Worm (Caenorhabditis elegans) whole organism, L1 larva: ENCODE results near the gene nucl-1.

Experiments used
- C04F5.9 ChIP-seq: sonication (generic microtip); optimal IDR thresholded peaks from 2 replicates; lab custom pipeline; 2016; ENCODE audit warnings: missing genetic modification characterization, missing compliant biosample characterization
- C34B4.2 ChIP-seq: sonication (generic microtip); optimal IDR thresholded peaks from 2 replicates; lab custom pipeline; 2017; ENCODE audit warnings: mild to moderate bottlenecking, missing genetic modification characterization, missing compliant biosample characterization
- aha-1 ChIP-seq: fragments of 150-350 bp; optimal IDR thresholded peaks from 2 replicates; lab custom pipeline; 2014; ENCODE audit warnings: missing biosample characterization, missing genetic modification characterization
- alr-1 ChIP-seq: fragments of 200-800 bp; sonication (Bioruptor generic); optimal IDR thresholded peaks from 2 replicates; lab custom pipeline; 2018; ENCODE audit warnings: borderline replicate concordance, mild to moderate bottlenecking, missing genetic modification characterization, missing compliant biosample characterization
- aly-2 ChIP-seq: fragments of 150-350 bp; optimal IDR thresholded peaks from 2 replicates; lab custom pipeline; 2014; ENCODE audit warnings: missing biosample characterization, missing genetic modification characterization
- blmp-1 ChIP-seq: fragments of 150-350 bp; optimal IDR thresholded peaks from 2 replicates; lab custom pipeline; 2014; ENCODE audit warnings: missing biosample characterization, missing genetic modification characterization
- ceh-82 ChIP-seq, 3 experiments: fragments of 150-350 bp in 1 of 3; sonication (generic microtip) in 2 of 3; optimal IDR thresholded peaks; 2 replicates each; lab custom pipeline; 2014 to 2017; ENCODE audit warnings: missing biosample characterization in 3 of 3, missing genetic modification characterization in 3 of 3
- ceh-90 ChIP-seq: sonication (generic microtip); optimal IDR thresholded peaks from 2 replicates; lab custom pipeline; 2016; ENCODE audit warnings: missing genetic modification characterization, missing compliant biosample characterization
- dsc-1 ChIP-seq: sonication (generic microtip); optimal IDR thresholded peaks from 2 replicates; lab custom pipeline; 2016; ENCODE audit warnings: mild to moderate bottlenecking, missing genetic modification characterization, missing compliant biosample characterization
- efl-1 ChIP-seq, 4 experiments: fragments of 150-350 bp; optimal IDR thresholded peaks in 3 of 4; peaks in 1 of 4; 1 replicate in 1 of 4; 2 replicates in 3 of 4; lab custom pipeline; 2014; ENCODE audit warnings: missing biosample characterization in 2 of 4, missing genetic modification characterization in 2 of 4, missing genetic modification reagents in 2 of 4
- efl-3 ChIP-seq: fragments of 200-800 bp; sonication (Bioruptor generic); optimal IDR thresholded peaks from 2 replicates; lab custom pipeline; 2018; ENCODE audit warnings: mild to moderate bottlenecking, missing genetic modification characterization, missing compliant biosample characterization
- elt-3 ChIP-seq, 6 experiments: fragments of 150-350 bp in 1 of 6; sonication (generic microtip); optimal IDR thresholded peaks; 2 replicates each; lab custom pipeline; 2017 to 2018; ENCODE audit warnings: missing biosample characterization in 6 of 6, missing genetic modification characterization in 6 of 6, inconsistent platforms in 1 of 6
- fkh-10 ChIP-seq: sonication (generic microtip); optimal IDR thresholded peaks from 2 replicates; lab custom pipeline; 2017; ENCODE audit warnings: missing biosample characterization, missing genetic modification reagents, missing genetic modification characterization
- grh-1 ChIP-seq: fragments of 200-800 bp; sonication (Bioruptor generic); IDR thresholded peaks from 2 replicates; pipeline ENCODE4 v1.3.6; 2022; ENCODE audit warnings: missing genetic modification reagents, missing genetic modification characterization, missing compliant biosample characterization
- hlh-4 ChIP-seq: sonication (generic microtip); optimal IDR thresholded peaks from 2 replicates; lab custom pipeline; 2016; ENCODE audit warnings: mild to moderate bottlenecking, missing genetic modification characterization, missing compliant biosample characterization
- isw-1 ChIP-seq: fragments of 200-800 bp; sonication (Bioruptor generic); IDR thresholded peaks from 2 replicates; pipeline ENCODE4 v1.3.6; 2022; ENCODE audit warnings: missing genetic modification characterization, missing compliant biosample characterization
- lin-13 ChIP-seq: fragments of 150-350 bp; optimal IDR thresholded peaks from 2 replicates; lab custom pipeline; 2014; ENCODE audit warnings: missing biosample characterization, missing genetic modification reagents, missing genetic modification characterization
- lin-14 ChIP-seq: fragments of 200-800 bp; sonication (Bioruptor generic); optimal IDR thresholded peaks from 2 replicates; lab custom pipeline; 2018; ENCODE audit warnings: mild to moderate bottlenecking, missing genetic modification characterization, moderate library complexity, missing compliant biosample characterization
- lin-39 ChIP-seq: fragments of 150-350 bp; optimal IDR thresholded peaks from 2 replicates; lab custom pipeline; 2014; ENCODE audit warnings: missing biosample characterization, missing genetic modification reagents, missing genetic modification characterization
- mab-9 ChIP-seq: fragments of 200-800 bp; sonication (Bioruptor generic); IDR thresholded peaks from 2 replicates; pipeline ENCODE4 v1.3.6; 2022; ENCODE audit warnings: missing genetic modification reagents, missing genetic modification characterization, missing compliant biosample characterization
- mdl-1 ChIP-seq, 2 experiments: fragments of 150-350 bp; optimal IDR thresholded peaks; 2 replicates each; lab custom pipeline; 2014 to 2017; ENCODE audit warnings: missing biosample characterization in 2 of 2, missing genetic modification characterization in 2 of 2, inconsistent platforms in 1 of 2
- nhr-20 ChIP-seq: sonication (generic microtip); optimal IDR thresholded peaks from 2 replicates; lab custom pipeline; 2016; ENCODE audit warnings: mild to moderate bottlenecking, missing genetic modification characterization, missing compliant biosample characterization
- nhr-237 ChIP-seq: fragments of 150-350 bp; optimal IDR thresholded peaks from 2 replicates; lab custom pipeline; 2014; ENCODE audit warnings: missing biosample characterization, missing genetic modification characterization
- nhr-47 ChIP-seq: sonication (generic microtip); optimal IDR thresholded peaks from 2 replicates; lab custom pipeline; 2016; ENCODE audit warnings: mild to moderate bottlenecking, missing genetic modification characterization, moderate library complexity, missing compliant biosample characterization
- nhr-71 ChIP-seq: sonication (generic microtip); optimal IDR thresholded peaks from 2 replicates; lab custom pipeline; 2016; ENCODE audit warnings: mild to moderate bottlenecking, missing genetic modification characterization, moderate library complexity, missing compliant biosample characterization
- nhr-77 ChIP-seq: fragments of 150-350 bp; optimal IDR thresholded peaks from 2 replicates; lab custom pipeline; 2014; ENCODE audit warnings: missing biosample characterization, missing genetic modification characterization
- nhr-84 ChIP-seq: sonication (generic microtip); optimal IDR thresholded peaks from 2 replicates; lab custom pipeline; 2017; ENCODE audit warnings: missing biosample characterization, missing genetic modification characterization
- nhr-85 ChIP-seq: sonication (generic microtip); peaks from one replicate; lab custom pipeline; 2016; ENCODE audit warnings: missing genetic modification characterization, inconsistent platforms, missing compliant biosample characterization
- nhr-90 ChIP-seq: sonication (generic microtip); optimal IDR thresholded peaks from 2 replicates; lab custom pipeline; 2016; ENCODE audit warnings: mild to moderate bottlenecking, missing genetic modification characterization, missing compliant biosample characterization; ENCODE audit not compliant: poor library complexity
- pax-3 ChIP-seq: fragments of 200-800 bp; sonication (Bioruptor generic); optimal IDR thresholded peaks from 2 replicates; lab custom pipeline; 2018; ENCODE audit warnings: mild to moderate bottlenecking, missing genetic modification characterization, moderate library complexity, missing compliant biosample characterization
- pqm-1 ChIP-seq: sonication (generic microtip); optimal IDR thresholded peaks from 3 replicates; lab custom pipeline; 2017; ENCODE audit warnings: missing biosample characterization, missing genetic modification characterization
- snu-23 ChIP-seq: sonication (generic microtip); optimal IDR thresholded peaks from 2 replicates; lab custom pipeline; 2016; ENCODE audit warnings: missing genetic modification characterization, missing compliant biosample characterization
- swsn-7 ChIP-seq: sonication (generic microtip); optimal IDR thresholded peaks from 2 replicates; lab custom pipeline; 2016; ENCODE audit warnings: missing genetic modification characterization, missing compliant biosample characterization
- unc-130 ChIP-seq: fragments of 150-350 bp; optimal IDR thresholded peaks from 2 replicates; lab custom pipeline; 2017; ENCODE audit warnings: missing biosample characterization, missing genetic modification characterization, inconsistent platforms
- unc-30 ChIP-seq: sonication (generic microtip); optimal IDR thresholded peaks from 2 replicates; lab custom pipeline; 2017; ENCODE audit warnings: missing biosample characterization, missing genetic modification characterization
- vab-15 ChIP-seq: sonication (generic microtip); optimal IDR thresholded peaks from 2 replicates; lab custom pipeline; 2017; ENCODE audit warnings: missing genotype, mild to moderate bottlenecking, missing genetic modification characterization, missing compliant biosample characterization
- ztf-11 ChIP-seq, 2 experiments: sonication (generic microtip); optimal IDR thresholded peaks; 2 replicates each; lab custom pipeline; 2016 to 2017; ENCODE audit warnings: missing genetic modification characterization in 2 of 2, missing biosample characterization in 1 of 2, missing compliant biosample characterization in 1 of 2

The nucl-1 gene

DNA sequence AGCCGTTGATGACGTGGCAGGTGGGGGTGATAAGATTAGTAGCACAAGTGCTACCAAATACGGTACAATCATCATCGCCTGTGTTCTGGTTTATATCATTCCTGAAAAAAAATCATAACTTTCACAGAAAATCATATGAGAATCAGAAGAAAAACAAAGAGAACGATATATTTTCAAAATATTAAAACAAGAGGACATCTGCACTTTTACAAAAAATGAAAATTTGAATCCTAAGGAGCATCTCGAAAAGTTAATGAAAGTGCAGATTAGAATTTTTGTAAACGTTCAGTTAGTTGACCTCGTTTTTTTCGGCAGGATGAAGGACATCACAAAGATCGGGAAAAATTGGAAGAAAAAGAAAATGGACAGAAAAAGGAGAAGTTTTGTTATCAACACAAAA lies 23.5 kb upstream of the nucl-1 start, which contains the start of gene F35H10.10:
Gene F35H10.10, minus strand, starts transcription at position 101 of the 400 bp plus-strand sequence.
- no peak for TF ChIP-seq ztf-11 (tag; optimal IDR thresholded peaks at IDR 0.05; lab: Kevin White, UChicago)
- no peak for TF ChIP-seq unc-130 (tag; lab: Kevin White, UChicago)
- peak; percentile 84 for TF ChIP-seq blmp-1 (tag; lab: Kevin White, UChicago)

ce11 chrIV:8312105-8312504 lies 22.8 kb upstream of the nucl-1 start:
- TF ChIP-seq dsc-1 (tag; lab: Kevin White, UChicago) (no peak), efl-1 (optimal IDR thresholded peaks at IDR 0.05; lab: Kevin White, UChicago) (no peak), efl-1 (GFP tag; optimal IDR thresholded peaks at IDR 0.05 in 1 of 2; lab: Kevin White, UChicago) (peak in 1 of 2 experiments; percentile 56)
- TF ChIP-seq, all 84 proteins: peak for 1

- no peak for TF ChIP-seq swsn-7
- TF ChIP-seq efl-1 (optimal IDR thresholded peaks at IDR 0.05; lab: Kevin White, UChicago) = no peak
- peak in 1 of 2 experiments; percentile 64 for TF ChIP-seq efl-1 (GFP tag; optimal IDR thresholded peaks at IDR 0.05 in 1 of 2; lab: Kevin White, UChicago)
These were observed 18.1 kb upstream of the nucl-1 start for ce11 chrIV:8307408-8307807.

- TF ChIP-seq nhr-85 (tag; lab: Kevin White, UChicago) = no peak
- TF ChIP-seq hlh-4 = no peak
- TF ChIP-seq aha-1 (tag; lab: Kevin White, UChicago) = no peak
- TF ChIP-seq aly-2 (tag; lab: Kevin White, UChicago) = no peak
- no peak for TF ChIP-seq efl-3 (GFP tag; lab: Kevin White, UChicago)
- TF ChIP-seq mdl-1 (tag; optimal IDR thresholded peaks at IDR 0.05; lab: Kevin White, UChicago) = no peak
- TF ChIP-seq vab-15 (tag; lab: Kevin White, UChicago) = no peak
- TF ChIP-seq nhr-71 (tag; lab: Kevin White, UChicago) = no peak
- no peak for TF ChIP-seq unc-130 (tag; lab: Kevin White, UChicago)
- no peak for TF ChIP-seq nhr-20
- no peak for TF ChIP-seq nhr-77 (tag; lab: Kevin White, UChicago)
- no peak for TF ChIP-seq nhr-237
- no peak for TF ChIP-seq nhr-90
- no peak for TF ChIP-seq unc-30
- no peak for TF ChIP-seq ceh-82 (tag; optimal IDR thresholded peaks at IDR 0.05; lab: Kevin White, UChicago)
- no peak for TF ChIP-seq alr-1 (tag; lab: Kevin White, UChicago)
- TF ChIP-seq C34B4.2 = no peak
These were observed 14.3 kb upstream of the nucl-1 start, which contains the start of gene vha-5 for ce11 chrIV:8303668-8304067. vha-5 (plus strand) TSS chrIV:8303968.

DNA sequence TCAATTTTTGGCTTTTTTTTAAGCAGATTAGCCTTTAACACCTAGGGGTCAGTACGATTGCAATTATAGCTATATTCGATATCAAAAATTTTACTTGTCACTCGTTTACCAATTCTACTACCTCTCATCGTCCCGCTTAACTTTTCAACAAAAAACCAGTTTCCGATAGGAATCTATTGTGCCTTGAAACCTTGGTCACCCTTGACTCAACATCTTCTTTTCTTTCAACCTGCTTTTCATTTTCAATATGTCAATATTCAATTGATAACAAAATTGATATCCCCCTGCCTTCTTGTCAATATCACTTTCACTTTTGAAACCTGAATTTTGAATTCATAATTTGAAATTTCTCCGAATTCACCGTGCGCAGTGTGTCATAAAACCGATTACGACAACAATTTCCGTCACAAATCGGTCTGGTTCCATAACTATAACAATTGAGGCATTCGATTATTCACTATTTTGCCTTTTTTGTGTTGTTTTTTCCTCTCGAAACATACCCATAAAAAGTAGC lies 13.4 kb upstream of the nucl-1 start:
- TF ChIP-seq nhr-84 (tag; lab: Kevin White, UChicago) (no peak), grh-1 (peak; percentile 64), ceh-90 (tag; lab: Kevin White, UChicago) (no peak), nhr-47 (tag; lab: Kevin White, UChicago) (no peak), nhr-85 (tag; lab: Kevin White, UChicago) (peak; percentile 90), ztf-11 (tag; optimal IDR thresholded peaks at IDR 0.05; lab: Kevin White, UChicago) (no peak), pqm-1 (tag; lab: Kevin White, UChicago) (no peak), elt-3 (tag; optimal IDR thresholded peaks at IDR 0.05; lab: Kevin White, UChicago) (peak in 4 of 6 experiments; percentile 1 to 18 (median 16)), C04F5.9 (tag; lab: Kevin White, UChicago) (no peak), blmp-1 (tag; lab: Kevin White, UChicago) (peak; percentile 70), C34B4.2 (no peak), isw-1 (GFP tag; lab: Robert Waterston, UW) (no peak), pax-3 (no peak), fkh-10 (GFP tag; lab: Kevin White, UChicago) (no peak), mab-9 (GFP tag; lab: Robert Waterston, UW) (no peak), swsn-7 (no peak), nhr-90 (no peak), lin-13 (no peak), alr-1 (tag; lab: Kevin White, UChicago) (no peak), snu-23 (GFP tag; lab: Kevin White, UChicago) (peak; percentile 18), lin-14 (peak; percentile 30), efl-3 (GFP tag; lab: Kevin White, UChicago) (no peak), lin-39 (tag; lab: Kevin White, UChicago) (no peak)
- TF ChIP-seq, all 84 proteins: peak for 6
